Worm (Caenorhabditis elegans) whole organism, L2 larva: ENCODE data around the gene D2023.1.

Experiments
- F13H6.1 ChIP-seq: sonication (generic microtip); optimal IDR thresholded peaks from 2 replicates; lab custom pipeline; 2016; ENCODE audit warnings: missing genetic modification characterization, missing compliant biosample characterization
- ama-1 ChIP-seq: fragments of 150-350 bp; optimal IDR thresholded peaks from 2 replicates; lab custom pipeline; 2018; ENCODE audit warnings: inconsistent platforms
- snpc-4 ChIP-seq: fragments of 150-350 bp; optimal IDR thresholded peaks from 2 replicates; lab custom pipeline; 2014; ENCODE audit warnings: missing biosample characterization, missing genetic modification characterization
- zag-1 ChIP-seq: fragments of 150-350 bp; optimal IDR thresholded peaks from 2 replicates; lab custom pipeline; 2014; ENCODE audit warnings: missing biosample characterization, missing genetic modification characterization

DNA sequence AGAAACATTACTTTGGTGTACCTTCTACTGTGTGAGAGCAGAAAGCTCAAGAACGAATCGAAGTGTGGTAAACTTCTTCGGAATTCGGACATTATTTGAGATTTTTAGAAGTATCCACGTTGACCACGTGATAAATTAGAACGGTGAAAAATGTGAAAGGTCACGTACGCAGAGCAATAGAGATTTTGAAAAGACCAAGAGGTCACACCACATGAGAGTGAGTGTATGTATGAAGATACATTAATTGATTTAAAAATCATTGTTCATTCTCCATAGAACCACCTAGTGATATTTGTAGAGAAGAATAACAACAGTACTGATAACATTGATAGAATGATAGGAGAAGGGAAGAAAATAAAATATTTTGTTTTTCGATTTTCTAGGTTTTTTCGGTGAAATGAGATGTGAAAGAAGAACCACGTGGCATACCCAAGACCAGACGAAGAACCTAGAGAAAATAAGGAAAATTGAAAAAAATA, 33.1 kb downstream of the D2023.1 start, which contains the start of gene pyc-1:
- no peak for TF ChIP-seq ama-1 (lab: Kevin White, UChicago)
- TF ChIP-seq F13H6.1 (tag; lab: Kevin White, UChicago): peak; percentile 33
- no peak for TF ChIP-seq snpc-4 (tag; lab: Kevin White, UChicago)
- TF ChIP-seq zag-1 (tag; lab: Kevin White, UChicago): no peak
